Worm (Caenorhabditis elegans) whole organism, young adult: Measurements from ENCODE around the gene glb-6.

ENCODE experiments used
- B0261.1 ChIP-seq: sonication (generic microtip); optimal IDR thresholded peaks from 2 replicates; lab custom pipeline; 2016; ENCODE audit warnings: mild to moderate bottlenecking, missing genetic modification characterization, moderate library complexity, missing compliant biosample characterization
- C06A6.2 ChIP-seq: fragments of 200-800 bp; sonication (Bioruptor generic); conservative IDR thresholded peaks from 2 replicates; pipeline ENCODE4 v1.3.6; 2022; ENCODE audit warnings: missing genetic modification characterization, missing compliant biosample characterization
- C17E4.6 ChIP-seq: fragments of 200-800 bp; sonication (Bioruptor generic); IDR thresholded peaks from 2 replicates; pipeline ENCODE4 v1.3.6; 2022; ENCODE audit warnings: missing genetic modification reagents, missing genetic modification characterization, missing compliant biosample characterization
- F33H1.4 ChIP-seq: fragments of 200-800 bp; sonication (Bioruptor generic); IDR thresholded peaks from 2 replicates; pipeline ENCODE4 v1.3.6; 2022; ENCODE audit warnings: missing genetic modification reagents, missing genetic modification characterization, missing compliant biosample characterization
- F52B5.7 ChIP-seq: sonication (generic microtip); optimal IDR thresholded peaks from 2 replicates; lab custom pipeline; 2016; ENCODE audit warnings: mild to moderate bottlenecking, missing genetic modification characterization, missing compliant biosample characterization
- F57C9.4 ChIP-seq: sonication (generic microtip); optimal IDR thresholded peaks from 2 replicates; lab custom pipeline; 2017; ENCODE audit warnings: mild to moderate bottlenecking, missing genetic modification characterization, missing compliant biosample characterization
- Y53G8AR.9 ChIP-seq: fragments of 200-800 bp; sonication (Bioruptor generic); conservative IDR thresholded peaks from 2 replicates; pipeline ENCODE4 v1.3.6; 2022; ENCODE audit warnings: missing genetic modification reagents, missing genetic modification characterization, missing compliant biosample characterization
- Y56A3A.18 ChIP-seq: fragments of 200-800 bp; sonication (Bioruptor generic); IDR thresholded peaks from 2 replicates; pipeline ENCODE4 v1.3.6; 2022; ENCODE audit warnings: missing genetic modification reagents, missing genetic modification characterization, missing compliant biosample characterization
- Y67H2A.10 ChIP-seq: fragments of 200-800 bp; sonication (Bioruptor generic); conservative IDR thresholded peaks from 2 replicates; pipeline ENCODE4 v1.3.6; 2022; ENCODE audit warnings: missing genetic modification reagents, missing genetic modification characterization, missing compliant biosample characterization
- Y95B8A.8 ChIP-seq: fragments of 200-800 bp; sonication (Bioruptor generic); IDR thresholded peaks from 2 replicates; pipeline ENCODE4 v1.3.6; 2022; ENCODE audit warnings: missing genetic modification reagents, missing genetic modification characterization, missing compliant biosample characterization
- ZK185.1 ChIP-seq: sonication (generic microtip); optimal IDR thresholded peaks from 2 replicates; lab custom pipeline; 2016; ENCODE audit warnings: mild to moderate bottlenecking, missing genetic modification characterization, missing compliant biosample characterization; ENCODE audit not compliant: poor library complexity, severe bottlenecking
- ama-1 ChIP-seq, 3 experiments: fragments of 150-350 bp in 1 of 3; sonication (generic microtip) in 2 of 3; optimal IDR thresholded peaks; 2 replicates each; lab custom pipeline; 2014 to 2018; ENCODE audit warnings: missing biosample characterization in 2 of 3, missing genetic modification characterization in 2 of 3, missing genetic modification reagents in 2 of 3
- aptf-3 ChIP-seq: fragments of 200-800 bp; sonication (Bioruptor generic); IDR thresholded peaks from 2 replicates; pipeline ENCODE4 v1.3.6; 2022; ENCODE audit warnings: missing genetic modification characterization, missing compliant biosample characterization
- attf-3 ChIP-seq: fragments of 200-800 bp; sonication (Bioruptor generic); conservative IDR thresholded peaks from 2 replicates; pipeline ENCODE4 v1.3.6; 2022; ENCODE audit warnings: missing genetic modification reagents, missing genetic modification characterization, missing compliant biosample characterization
- bed-1 ChIP-seq: fragments of 200-800 bp; sonication (Bioruptor generic); IDR thresholded peaks from 2 replicates; pipeline ENCODE4 v1.3.6; 2022; ENCODE audit warnings: missing genetic modification reagents, missing genetic modification characterization, missing compliant biosample characterization
- ceh-100 ChIP-seq: fragments of 200-800 bp; sonication (Bioruptor generic); IDR thresholded peaks from 2 replicates; pipeline ENCODE4 v1.3.6; 2022; ENCODE audit warnings: missing genetic modification reagents, missing genetic modification characterization, missing compliant biosample characterization
- ceh-58 ChIP-seq: fragments of 200-800 bp; sonication (Bioruptor generic); IDR thresholded peaks from 2 replicates; pipeline ENCODE4 v1.3.6; 2022; ENCODE audit warnings: missing genetic modification characterization, missing compliant biosample characterization
- dpl-1 ChIP-seq: fragments of 150-350 bp; optimal IDR thresholded peaks from 2 replicates; lab custom pipeline; 2014; ENCODE audit warnings: missing biosample characterization, missing genetic modification reagents, missing genetic modification characterization
- efl-1 ChIP-seq: fragments of 150-350 bp; optimal IDR thresholded peaks from 2 replicates; lab custom pipeline; 2014; ENCODE audit warnings: missing biosample characterization, missing genetic modification reagents, missing genetic modification characterization
- egl-18 ChIP-seq: fragments of 200-800 bp; sonication (Bioruptor generic); IDR thresholded peaks from 2 replicates; pipeline ENCODE4 v1.3.6; 2022; ENCODE audit warnings: missing genetic modification reagents, missing genetic modification characterization, missing compliant biosample characterization
- fkh-3 ChIP-seq: sonication (generic microtip); optimal IDR thresholded peaks from 2 replicates; lab custom pipeline; 2016; ENCODE audit warnings: mild to moderate bottlenecking, missing genetic modification characterization, missing compliant biosample characterization
- him-1 ChIP-seq: sonication (generic microtip); optimal IDR thresholded peaks from 2 replicates; lab custom pipeline; 2016; ENCODE audit warnings: missing genotype, missing genetic modification reagents, missing genetic modification characterization, missing compliant biosample characterization
- hmg-1.2 ChIP-seq: fragments of 200-800 bp; sonication (Bioruptor generic); IDR thresholded peaks from 2 replicates; pipeline ENCODE4 v1.3.6; 2022; ENCODE audit warnings: missing genetic modification reagents, missing genetic modification characterization, missing compliant biosample characterization
- hsf-1 ChIP-seq: fragments of 200-800 bp; sonication (Bioruptor generic); IDR thresholded peaks from 2 replicates; pipeline ENCODE4 v1.3.6; 2022; ENCODE audit warnings: missing genetic modification reagents, missing genetic modification characterization, missing compliant biosample characterization
- lag-1 ChIP-seq: fragments of 200-800 bp; sonication (Bioruptor generic); IDR thresholded peaks from 2 replicates; pipeline ENCODE4 v1.3.6; 2022; ENCODE audit warnings: missing genetic modification reagents, missing genetic modification characterization, missing compliant biosample characterization
- let-607 ChIP-seq, 2 experiments: fragments of 200-800 bp in 1 of 2; sonication (Bioruptor generic) in 1 of 2; sonication (generic microtip) in 1 of 2; optimal IDR thresholded peaks; 2 replicates each; lab custom pipeline; 2016 to 2018; ENCODE audit warnings: mild to moderate bottlenecking in 2 of 2, missing compliant biosample characterization in 2 of 2, missing genetic modification characterization in 2 of 2, moderate library complexity in 2 of 2, missing genotype in 1 of 2
- lin-35 ChIP-seq, 3 experiments: fragments of 150-350 bp in 2 of 3; sonication (generic microtip) in 1 of 3; optimal IDR thresholded peaks; 2 replicates each; lab custom pipeline; 2014 to 2018; ENCODE audit warnings: missing biosample characterization in 3 of 3, missing genetic modification characterization in 3 of 3, missing genetic modification reagents in 3 of 3
- lin-54 ChIP-seq: fragments of 200-800 bp; sonication (Bioruptor generic); optimal IDR thresholded peaks from 2 replicates; lab custom pipeline; 2018; ENCODE audit warnings: mild to moderate bottlenecking, missing genetic modification characterization, missing compliant biosample characterization
- lir-1 ChIP-seq: fragments of 200-800 bp; sonication (Bioruptor generic); conservative IDR thresholded peaks from 2 replicates; pipeline ENCODE4 v1.3.6; 2022; ENCODE audit warnings: missing genetic modification reagents, missing genetic modification characterization, missing compliant biosample characterization
- lsl-1 ChIP-seq: fragments of 200-800 bp; sonication (Bioruptor generic); optimal IDR thresholded peaks from 2 replicates; lab custom pipeline; 2018; ENCODE audit warnings: mild to moderate bottlenecking, missing genetic modification characterization, moderate library complexity, missing compliant biosample characterization
- madf-10 ChIP-seq: sonication (generic microtip); optimal IDR thresholded peaks from 2 replicates; lab custom pipeline; 2016; ENCODE audit warnings: mild to moderate bottlenecking, missing genetic modification characterization, missing compliant biosample characterization
- madf-3 ChIP-seq: fragments of 200-800 bp; sonication (Bioruptor generic); IDR thresholded peaks from 2 replicates; pipeline ENCODE4 v1.3.6; 2022; ENCODE audit warnings: missing genetic modification reagents, missing genetic modification characterization, missing compliant biosample characterization
- madf-6 ChIP-seq: fragments of 200-800 bp; sonication (Bioruptor generic); IDR thresholded peaks from 2 replicates; pipeline ENCODE4 v1.3.6; 2022; ENCODE audit warnings: missing genetic modification reagents, missing genetic modification characterization, missing compliant biosample characterization
- mcd-1 ChIP-seq: fragments of 200-800 bp; sonication (Bioruptor generic); IDR thresholded peaks from 2 replicates; pipeline ENCODE4 v1.3.6; 2022; ENCODE audit warnings: missing genetic modification reagents, missing genetic modification characterization, missing compliant biosample characterization
- mxl-1 ChIP-seq: sonication (generic microtip); optimal IDR thresholded peaks from 2 replicates; lab custom pipeline; 2016; ENCODE audit warnings: missing genetic modification characterization, missing compliant biosample characterization
- nfya-1 ChIP-seq: sonication (generic microtip); optimal IDR thresholded peaks from 2 replicates; lab custom pipeline; 2017; ENCODE audit warnings: antibody characterized with exemption, missing compliant biosample characterization, missing genetic modification characterization, borderline replicate concordance; ENCODE audit not compliant: insufficient read depth
- nhr-120 ChIP-seq: fragments of 200-800 bp; sonication (Bioruptor generic); IDR thresholded peaks from 2 replicates; pipeline ENCODE4 v1.3.6; 2022; ENCODE audit warnings: missing genetic modification characterization, missing compliant biosample characterization
- nhr-179 ChIP-seq: sonication (generic microtip); optimal IDR thresholded peaks from 2 replicates; lab custom pipeline; 2016; ENCODE audit warnings: mild to moderate bottlenecking, missing genetic modification characterization, missing compliant biosample characterization
- nhr-80 ChIP-seq: sonication (generic microtip); optimal IDR thresholded peaks from 2 replicates; lab custom pipeline; 2016; ENCODE audit warnings: missing genetic modification characterization, missing compliant biosample characterization
- pbrm-1 ChIP-seq: fragments of 200-800 bp; sonication (Bioruptor generic); IDR thresholded peaks from 2 replicates; pipeline ENCODE4 v1.3.6; 2022; ENCODE audit warnings: missing genetic modification reagents, missing genetic modification characterization, missing compliant biosample characterization
- pha-4 ChIP-seq: fragments of 150-350 bp; sonication (generic microtip); optimal IDR thresholded peaks from 2 replicates; lab custom pipeline; 2014; ENCODE audit warnings: missing biosample characterization, missing genetic modification reagents, missing genetic modification characterization
- rcor-1 ChIP-seq: fragments of 200-800 bp; sonication (Bioruptor generic); IDR thresholded peaks from 2 replicates; pipeline ENCODE4 v1.3.6; 2022; ENCODE audit warnings: missing genetic modification reagents, missing genetic modification characterization, missing compliant biosample characterization
- snpc-1.1 ChIP-seq: sonication (generic microtip); optimal IDR thresholded peaks from 2 replicates; lab custom pipeline; 2017; ENCODE audit warnings: missing genetic modification characterization, mild to moderate bottlenecking, missing compliant biosample characterization, antibody characterized with exemption, moderate library complexity, missing genotype, missing genetic modification reagents; ENCODE audit not compliant: insufficient read depth
- snpc-4 ChIP-seq, 5 experiments: fragments of 150-350 bp in 1 of 5; sonication (generic microtip) in 4 of 5; optimal IDR thresholded peaks; 2 replicates each; lab custom pipeline; 2014 to 2018; ENCODE audit warnings: missing genetic modification characterization in 5 of 5, missing biosample characterization in 3 of 5, antibody characterized with exemption in 2 of 5, mild to moderate bottlenecking in 2 of 5, missing compliant biosample characterization in 2 of 5, missing genotype in 2 of 5, moderate library complexity in 2 of 5, missing genetic modification reagents in 1 of 5
- ztf-22 ChIP-seq: fragments of 200-800 bp; sonication (Bioruptor generic); optimal IDR thresholded peaks from 2 replicates; lab custom pipeline; 2018; ENCODE audit warnings: mild to moderate bottlenecking, missing genetic modification characterization, moderate library complexity, missing compliant biosample characterization
- ztf-26 ChIP-seq: sonication (generic microtip); optimal IDR thresholded peaks from 2 replicates; lab custom pipeline; 2017; ENCODE audit warnings: missing genetic modification characterization, missing compliant biosample characterization
- ztf-3 ChIP-seq: fragments of 200-800 bp; sonication (Bioruptor generic); optimal IDR thresholded peaks from 2 replicates; lab custom pipeline; 2018; ENCODE audit warnings: mild to moderate bottlenecking, missing genetic modification characterization, missing compliant biosample characterization

Gene glb-6

DNA sequence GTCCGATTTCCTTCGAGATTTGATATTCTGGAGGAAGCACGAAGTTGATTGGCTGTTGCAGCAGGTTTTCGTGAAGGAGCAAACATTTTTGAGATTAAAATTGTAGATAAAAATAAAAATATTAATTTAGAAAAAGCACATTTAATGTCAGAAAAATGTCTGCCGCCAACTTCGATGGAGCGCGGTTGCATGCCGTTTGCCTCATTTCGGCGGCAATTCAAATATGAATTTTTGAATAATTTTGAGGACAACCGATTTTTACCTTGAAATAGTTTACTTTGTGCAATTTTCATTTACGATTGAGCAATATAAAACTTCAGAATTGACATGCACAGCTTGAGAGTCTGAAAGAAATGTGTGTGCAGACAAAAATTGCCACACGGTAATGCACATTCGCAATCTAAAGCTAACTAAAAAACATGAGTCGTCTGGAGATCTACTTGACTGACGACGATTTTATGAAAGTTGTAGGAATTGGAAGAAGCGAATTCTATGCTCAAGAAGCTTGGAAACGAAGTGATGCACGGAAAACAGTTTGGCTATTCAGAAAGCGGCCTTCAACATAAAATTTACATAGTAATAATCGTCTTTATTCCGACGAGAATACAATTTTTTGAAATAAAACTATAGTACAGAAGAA lies 26.2 kb upstream of the glb-6 start, which contains the start of gene zhit-1:
Gene zhit-1 (minus strand): TSS at position 161 of the 640 bp plus-strand sequence.
- TF ChIP-seq nhr-179 (tag; lab: Kevin White, UChicago) (no peak), F52B5.7 (tag; lab: Kevin White, UChicago) (no peak), Y56A3A.18 (GFP tag; lab: Robert Waterston, UW) (no peak), madf-6 (peak; percentile 37), lin-35 (GFP tag; optimal IDR thresholded peaks at IDR 0.05; lab: Kevin White, UChicago) (peak in 2 of 3 experiments; percentile 60 to 73), C17E4.6 (no peak), lin-54 (GFP tag; lab: Kevin White, UChicago) (peak; percentile 90), ama-1 (optimal IDR thresholded peaks at IDR 0.05; lab: Kevin White, UChicago) (no peak), ama-1 (GFP tag; optimal IDR thresholded peaks at IDR 0.05; lab: Kevin White, UChicago) (no peak), madf-3 (GFP tag; lab: Robert Waterston, UW) (no peak), dpl-1 (peak; percentile 65), nhr-120 (GFP tag; lab: Robert Waterston, UW) (no peak), aptf-3 (GFP tag; lab: Robert Waterston, UW) (no peak), attf-3 (no peak), mcd-1 (GFP tag; lab: Robert Waterston, UW) (peak; percentile 87), F57C9.4 (tag; lab: Kevin White, UChicago) (no peak), hsf-1 (GFP tag; lab: Robert Waterston, UW) (no peak), egl-18 (GFP tag; lab: Robert Waterston, UW) (no peak), lir-1 (GFP tag; lab: Robert Waterston, UW) (no peak), hmg-1.2 (GFP tag; lab: Robert Waterston, UW) (0 out of 2 replicates have a peak, but pooled peaks have one; percentile 20), Y95B8A.8 (GFP tag; lab: Robert Waterston, UW) (no peak), nfya-1 (tag; lab: Kevin White, UChicago) (no peak), efl-1 (peak; percentile 79), snpc-4 (GFP tag; optimal IDR thresholded peaks at IDR 0.05; lab: Kevin White, UChicago) (peak; percentile 8), snpc-4 (tag; optimal IDR thresholded peaks at IDR 0.05; lab: Kevin White, UChicago) (peak; percentile 61 to 73 (median 66)), nhr-80 (tag; lab: Kevin White, UChicago) (no peak), ceh-58 (GFP tag; lab: Robert Waterston, UW) (no peak), madf-10 (no peak), him-1 (peak; percentile 25), lsl-1 (GFP tag; lab: Kevin White, UChicago) (no peak), snpc-1.1 (peak; percentile 24), lag-1 (no peak), ztf-26 (no peak), B0261.1 (no peak), let-607 (tag; optimal IDR thresholded peaks at IDR 0.05; lab: Kevin White, UChicago) (no peak), ztf-3 (GFP tag; lab: Kevin White, UChicago) (no peak), ZK185.1 (tag; lab: Kevin White, UChicago) (no peak), C06A6.2 (GFP tag; lab: Robert Waterston, UW) (no peak), ztf-22 (GFP tag; lab: Kevin White, UChicago) (no peak), mxl-1 (tag; lab: Kevin White, UChicago) (no peak), bed-1 (no peak), rcor-1 (GFP tag; lab: Robert Waterston, UW) (no peak), pha-4 (no peak), ceh-100 (GFP tag; lab: Robert Waterston, UW) (no peak), Y67H2A.10 (GFP tag; lab: Robert Waterston, UW) (no peak), fkh-3 (tag; lab: Kevin White, UChicago) (no peak), Y53G8AR.9 (GFP tag; lab: Robert Waterston, UW) (no peak), pbrm-1 (GFP tag; lab: Robert Waterston, UW) (no peak), F33H1.4 (no peak)
